Worm (Caenorhabditis elegans) whole organism, L1 larva: ENCODE measurements around the gene F31E8.5.

Experiments
- C04F5.9 ChIP-seq: sonication (generic microtip); optimal IDR thresholded peaks from 2 replicates; lab custom pipeline; 2016; ENCODE audit warnings: missing genetic modification characterization, missing compliant biosample characterization
- Y116A8C.19 ChIP-seq: sonication (generic microtip); optimal IDR thresholded peaks from 2 replicates; lab custom pipeline; 2016; ENCODE audit warnings: missing compliant biosample characterization, missing genetic modification characterization, borderline replicate concordance
- aha-1 ChIP-seq: fragments of 150-350 bp; optimal IDR thresholded peaks from 2 replicates; lab custom pipeline; 2014; ENCODE audit warnings: missing biosample characterization, missing genetic modification characterization
- blmp-1 ChIP-seq: fragments of 150-350 bp; optimal IDR thresholded peaks from 2 replicates; lab custom pipeline; 2014; ENCODE audit warnings: missing biosample characterization, missing genetic modification characterization
- ceh-63 ChIP-seq: fragments of 200-800 bp; sonication (Bioruptor generic); optimal IDR thresholded peaks from 2 replicates; lab custom pipeline; 2018; ENCODE audit warnings: mild to moderate bottlenecking, missing genetic modification characterization, missing compliant biosample characterization
- ceh-8 ChIP-seq: fragments of 200-800 bp; sonication (Bioruptor generic); optimal IDR thresholded peaks from 2 replicates; lab custom pipeline; 2018; ENCODE audit warnings: mild to moderate bottlenecking, missing genetic modification characterization, moderate library complexity, missing compliant biosample characterization
- ceh-88 ChIP-seq: fragments of 200-800 bp; sonication (Bioruptor generic); IDR thresholded peaks from 2 replicates; pipeline ENCODE4 v1.3.6; 2022; ENCODE audit warnings: missing genetic modification characterization, missing compliant biosample characterization
- ceh-90 ChIP-seq: sonication (generic microtip); optimal IDR thresholded peaks from 2 replicates; lab custom pipeline; 2016; ENCODE audit warnings: missing genetic modification characterization, missing compliant biosample characterization
- ces-1 ChIP-seq: fragments of 150-350 bp; optimal IDR thresholded peaks from 2 replicates; lab custom pipeline; 2014; ENCODE audit warnings: missing biosample characterization, missing genetic modification reagents, missing genetic modification characterization
- dsc-1 ChIP-seq: sonication (generic microtip); optimal IDR thresholded peaks from 2 replicates; lab custom pipeline; 2016; ENCODE audit warnings: mild to moderate bottlenecking, missing genetic modification characterization, missing compliant biosample characterization
- egl-13 ChIP-seq: sonication (generic microtip); optimal IDR thresholded peaks from 2 replicates; lab custom pipeline; 2016; ENCODE audit warnings: missing genotype, missing genetic modification reagents, missing genetic modification characterization, missing compliant biosample characterization
- egl-27 ChIP-seq, 2 experiments: fragments of 150-350 bp in 1 of 2; sonication (generic microtip); optimal IDR thresholded peaks; 3 replicates each; lab custom pipeline; 2017 to 2018; ENCODE audit warnings: missing biosample characterization in 2 of 2, missing genetic modification characterization in 2 of 2, missing genetic modification reagents in 2 of 2
- ets-5 ChIP-seq: fragments of 200-800 bp; sonication (Bioruptor generic); IDR thresholded peaks from 2 replicates; pipeline ENCODE4 v1.3.6; 2022; ENCODE audit warnings: missing genetic modification characterization, missing compliant biosample characterization
- fos-1 ChIP-seq: fragments of 150-350 bp; optimal IDR thresholded peaks from 2 replicates; lab custom pipeline; 2014; ENCODE audit warnings: missing biosample characterization, missing genetic modification characterization
- grh-1 ChIP-seq: fragments of 200-800 bp; sonication (Bioruptor generic); IDR thresholded peaks from 2 replicates; pipeline ENCODE4 v1.3.6; 2022; ENCODE audit warnings: missing genetic modification reagents, missing genetic modification characterization, missing compliant biosample characterization
- hlh-4 ChIP-seq: sonication (generic microtip); optimal IDR thresholded peaks from 2 replicates; lab custom pipeline; 2016; ENCODE audit warnings: mild to moderate bottlenecking, missing genetic modification characterization, missing compliant biosample characterization
- hpl-2 ChIP-seq: fragments of 150-350 bp; optimal IDR thresholded peaks from 2 replicates; lab custom pipeline; 2014; ENCODE audit warnings: missing biosample characterization, missing genetic modification reagents, missing genetic modification characterization
- jun-1 ChIP-seq: fragments of 150-350 bp; optimal IDR thresholded peaks from 2 replicates; lab custom pipeline; 2014; ENCODE audit warnings: missing biosample characterization, missing genetic modification reagents, missing genetic modification characterization
- lin-13 ChIP-seq: fragments of 150-350 bp; optimal IDR thresholded peaks from 2 replicates; lab custom pipeline; 2014; ENCODE audit warnings: missing biosample characterization, missing genetic modification reagents, missing genetic modification characterization
- lin-35 ChIP-seq, 2 experiments: fragments of 150-350 bp; optimal IDR thresholded peaks; 2 replicates each; lab custom pipeline; 2014; ENCODE audit warnings: missing biosample characterization in 2 of 2, missing genetic modification characterization in 2 of 2, missing genetic modification reagents in 2 of 2
- lin-39 ChIP-seq: fragments of 150-350 bp; optimal IDR thresholded peaks from 2 replicates; lab custom pipeline; 2014; ENCODE audit warnings: missing biosample characterization, missing genetic modification reagents, missing genetic modification characterization
- lsy-2 ChIP-seq, 2 experiments: fragments of 150-350 bp; optimal IDR thresholded peaks; 2 replicates each; lab custom pipeline; 2014; ENCODE audit warnings: missing biosample characterization in 2 of 2, missing genetic modification characterization in 2 of 2
- mab-9 ChIP-seq: fragments of 200-800 bp; sonication (Bioruptor generic); IDR thresholded peaks from 2 replicates; pipeline ENCODE4 v1.3.6; 2022; ENCODE audit warnings: missing genetic modification reagents, missing genetic modification characterization, missing compliant biosample characterization
- mdl-1 ChIP-seq, 2 experiments: fragments of 150-350 bp; optimal IDR thresholded peaks; 2 replicates each; lab custom pipeline; 2014 to 2017; ENCODE audit warnings: missing biosample characterization in 2 of 2, missing genetic modification characterization in 2 of 2, inconsistent platforms in 1 of 2
- mef-2 ChIP-seq: fragments of 150-350 bp; optimal IDR thresholded peaks from 2 replicates; lab custom pipeline; 2014; ENCODE audit warnings: missing biosample characterization, missing genetic modification characterization
- mep-1 ChIP-seq: fragments of 150-350 bp; optimal IDR thresholded peaks from 2 replicates; lab custom pipeline; 2014; ENCODE audit warnings: missing biosample characterization, missing genetic modification characterization
- nhr-11 ChIP-seq: fragments of 150-350 bp; optimal IDR thresholded peaks from 2 replicates; lab custom pipeline; 2014; ENCODE audit warnings: missing biosample characterization, missing genetic modification characterization
- nhr-12 ChIP-seq: sonication (generic microtip); optimal IDR thresholded peaks from 2 replicates; lab custom pipeline; 2017; ENCODE audit warnings: missing biosample characterization, missing genetic modification characterization
- nhr-20 ChIP-seq: sonication (generic microtip); optimal IDR thresholded peaks from 2 replicates; lab custom pipeline; 2016; ENCODE audit warnings: mild to moderate bottlenecking, missing genetic modification characterization, missing compliant biosample characterization
- nhr-237 ChIP-seq: fragments of 150-350 bp; optimal IDR thresholded peaks from 2 replicates; lab custom pipeline; 2014; ENCODE audit warnings: missing biosample characterization, missing genetic modification characterization
- nhr-28 ChIP-seq: fragments of 150-350 bp; optimal IDR thresholded peaks from 2 replicates; lab custom pipeline; 2014; ENCODE audit warnings: missing biosample characterization, missing genetic modification characterization
- nhr-47 ChIP-seq: sonication (generic microtip); optimal IDR thresholded peaks from 2 replicates; lab custom pipeline; 2016; ENCODE audit warnings: mild to moderate bottlenecking, missing genetic modification characterization, moderate library complexity, missing compliant biosample characterization
- nhr-71 ChIP-seq: sonication (generic microtip); optimal IDR thresholded peaks from 2 replicates; lab custom pipeline; 2016; ENCODE audit warnings: mild to moderate bottlenecking, missing genetic modification characterization, moderate library complexity, missing compliant biosample characterization
- nhr-76 ChIP-seq: sonication (generic microtip); optimal IDR thresholded peaks from 2 replicates; lab custom pipeline; 2017; ENCODE audit warnings: missing biosample characterization, missing genetic modification characterization
- nhr-77 ChIP-seq: fragments of 150-350 bp; optimal IDR thresholded peaks from 2 replicates; lab custom pipeline; 2014; ENCODE audit warnings: missing biosample characterization, missing genetic modification characterization
- nhr-85 ChIP-seq: sonication (generic microtip); peaks from one replicate; lab custom pipeline; 2016; ENCODE audit warnings: missing genetic modification characterization, inconsistent platforms, missing compliant biosample characterization
- nhr-90 ChIP-seq: sonication (generic microtip); optimal IDR thresholded peaks from 2 replicates; lab custom pipeline; 2016; ENCODE audit warnings: mild to moderate bottlenecking, missing genetic modification characterization, missing compliant biosample characterization; ENCODE audit not compliant: poor library complexity
- pqm-1 ChIP-seq: sonication (generic microtip); optimal IDR thresholded peaks from 3 replicates; lab custom pipeline; 2017; ENCODE audit warnings: missing biosample characterization, missing genetic modification characterization
- rnt-1 ChIP-seq: sonication (generic microtip); optimal IDR thresholded peaks from 2 replicates; lab custom pipeline; 2016; ENCODE audit warnings: mild to moderate bottlenecking, missing genetic modification characterization, moderate library complexity, missing compliant biosample characterization
- skn-1 ChIP-seq: fragments of 150-350 bp; optimal IDR thresholded peaks from 2 replicates; lab custom pipeline; 2014; ENCODE audit warnings: missing biosample characterization, missing genetic modification characterization
- snpc-4 ChIP-seq: fragments of 150-350 bp; optimal IDR thresholded peaks from 2 replicates; lab custom pipeline; 2014; ENCODE audit warnings: missing biosample characterization, missing genetic modification characterization
- sptf-1 ChIP-seq: fragments of 150-350 bp; optimal IDR thresholded peaks from 2 replicates; lab custom pipeline; 2014; ENCODE audit warnings: missing biosample characterization, missing genetic modification characterization
- sup-37 ChIP-seq: fragments of 200-800 bp; sonication (Bioruptor generic); optimal IDR thresholded peaks from 2 replicates; lab custom pipeline; 2018; ENCODE audit warnings: mild to moderate bottlenecking, missing genetic modification characterization, missing compliant biosample characterization
- swsn-7 ChIP-seq: sonication (generic microtip); optimal IDR thresholded peaks from 2 replicates; lab custom pipeline; 2016; ENCODE audit warnings: missing genetic modification characterization, missing compliant biosample characterization
- tbx-2 ChIP-seq: sonication (generic microtip); optimal IDR thresholded peaks from 2 replicates; lab custom pipeline; 2016; ENCODE audit warnings: missing genetic modification characterization, missing compliant biosample characterization
- tlp-1 ChIP-seq: fragments of 150-350 bp; optimal IDR thresholded peaks from 2 replicates; lab custom pipeline; 2014; ENCODE audit warnings: missing biosample characterization, missing genetic modification characterization
- unc-130 ChIP-seq: fragments of 150-350 bp; optimal IDR thresholded peaks from 2 replicates; lab custom pipeline; 2017; ENCODE audit warnings: missing biosample characterization, missing genetic modification characterization, inconsistent platforms
- unc-30 ChIP-seq: sonication (generic microtip); optimal IDR thresholded peaks from 2 replicates; lab custom pipeline; 2017; ENCODE audit warnings: missing biosample characterization, missing genetic modification characterization
- unc-86 ChIP-seq: sonication (generic microtip); optimal IDR thresholded peaks from 2 replicates; lab custom pipeline; 2016; ENCODE audit warnings: missing genetic modification characterization, missing compliant biosample characterization
- vab-15 ChIP-seq: sonication (generic microtip); optimal IDR thresholded peaks from 2 replicates; lab custom pipeline; 2017; ENCODE audit warnings: missing genotype, mild to moderate bottlenecking, missing genetic modification characterization, missing compliant biosample characterization
- xbp-1 ChIP-seq: sonication (generic microtip); optimal IDR thresholded peaks from 2 replicates; lab custom pipeline; 2016; ENCODE audit warnings: missing genetic modification characterization, missing compliant biosample characterization
- zag-1 ChIP-seq: fragments of 150-350 bp; optimal IDR thresholded peaks from 2 replicates; lab custom pipeline; 2014; ENCODE audit warnings: missing biosample characterization, missing genetic modification characterization
- zip-4 ChIP-seq: fragments of 200-800 bp; sonication (Bioruptor generic); optimal IDR thresholded peaks from 2 replicates; lab custom pipeline; 2018; ENCODE audit warnings: mild to moderate bottlenecking, missing genetic modification characterization, moderate library complexity, missing compliant biosample characterization
- ztf-11 ChIP-seq, 2 experiments: sonication (generic microtip); optimal IDR thresholded peaks; 2 replicates each; lab custom pipeline; 2016 to 2017; ENCODE audit warnings: missing genetic modification characterization in 2 of 2, missing biosample characterization in 1 of 2, missing compliant biosample characterization in 1 of 2
- ztf-4 ChIP-seq: fragments of 150-350 bp; optimal IDR thresholded peaks from 2 replicates; lab custom pipeline; 2014; ENCODE audit warnings: missing biosample characterization, missing genetic modification characterization

F31E8.5 gene

ce11 chrII:6849308-6849707 is 42.2 kb upstream of the F31E8.5 start (continued):
- TF ChIP-seq mab-9 (GFP tag; lab: Robert Waterston, UW) (no peak), nhr-11 (no peak), sptf-1 (tag; lab: Kevin White, UChicago) (no peak), zip-4 (GFP tag; lab: Kevin White, UChicago) (no peak), unc-30 (tag; lab: Kevin White, UChicago) (no peak), fos-1 (tag; lab: Kevin White, UChicago) (no peak), ztf-11 (tag; optimal IDR thresholded peaks at IDR 0.05; lab: Kevin White, UChicago) (no peak), zag-1 (tag; lab: Kevin White, UChicago) (no peak), lin-39 (no peak), mef-2 (tag; lab: Kevin White, UChicago) (no peak), grh-1 (GFP tag; lab: Robert Waterston, UW) (peak; percentile 42; the same call in 1 of the 2 replicates), egl-13 (tag; lab: Kevin White, UChicago) (no peak), ceh-88 (GFP tag; lab: Robert Waterston, UW) (no peak), swsn-7 (tag; lab: Kevin White, UChicago) (no peak), nhr-47 (tag; lab: Kevin White, UChicago) (peak; percentile 6), dsc-1 (no peak), unc-130 (peak; percentile 78), skn-1 (tag; lab: Kevin White, UChicago) (no peak), nhr-77 (tag; lab: Kevin White, UChicago) (no peak), ceh-90 (tag; lab: Kevin White, UChicago) (no peak), egl-27 (tag; optimal IDR thresholded peaks at IDR 0.05; lab: Kevin White, UChicago) (peak; percentile 48 to 71), ceh-63 (GFP tag; lab: Kevin White, UChicago) (no peak), blmp-1 (tag; lab: Kevin White, UChicago) (peak; percentile 86), vab-15 (peak; percentile 82), ztf-4 (peak; percentile 60), mep-1 (tag; lab: Kevin White, UChicago) (peak; percentile 3), nhr-12 (tag; lab: Kevin White, UChicago) (no peak), aha-1 (tag; lab: Kevin White, UChicago) (no peak), nhr-28 (no peak), jun-1 (tag; lab: Kevin White, UChicago) (no peak), ets-5 (no peak), hlh-4 (tag; lab: Kevin White, UChicago) (no peak), tlp-1 (tag; lab: Kevin White, UChicago) (no peak), mdl-1 (tag; optimal IDR thresholded peaks at IDR 0.05; lab: Kevin White, UChicago) (peak in 1 of 2 experiments; percentile 81), nhr-237 (tag; lab: Kevin White, UChicago) (no peak), ceh-8 (GFP tag; lab: Kevin White, UChicago) (no peak), hpl-2 (GFP tag; lab: Kevin White, UChicago) (no peak), lsy-2 (tag; optimal IDR thresholded peaks at IDR 0.05; lab: Kevin White, UChicago) (peak in 1 of 2 experiments; percentile 31), C04F5.9 (tag; lab: Kevin White, UChicago) (no peak), Y116A8C.19 (tag; lab: Kevin White, UChicago) (no peak), unc-86 (no peak), snpc-4 (tag; lab: Kevin White, UChicago) (no peak), lin-35 (GFP tag; optimal IDR thresholded peaks at IDR 0.05; lab: Kevin White, UChicago) (peak in 1 of 2 experiments; percentile 73), lin-13 (GFP tag; lab: Kevin White, UChicago) (no peak), ces-1 (GFP tag; lab: Kevin White, UChicago) (no peak), pqm-1 (tag; lab: Kevin White, UChicago) (no peak), nhr-85 (tag; lab: Kevin White, UChicago) (peak; percentile 94), sup-37 (GFP tag; lab: Kevin White, UChicago) (no peak), xbp-1 (tag; lab: Kevin White, UChicago) (no peak), rnt-1 (peak; percentile 15), nhr-71 (tag; lab: Kevin White, UChicago) (peak; percentile 84), nhr-20 (tag; lab: Kevin White, UChicago) (peak; percentile 79), nhr-76 (tag; lab: Kevin White, UChicago) (no peak), tbx-2 (tag; lab: Kevin White, UChicago) (peak; percentile 63), nhr-90 (tag; lab: Kevin White, UChicago) (peak; percentile 13)
